Worm (Caenorhabditis elegans) whole organism, mixed stage, embryonic: ENCODE results near the gene H20J04.4.

Experiments
- ceh-83 ChIP-seq: fragments of 200-800 bp; sonication (Bioruptor generic); optimal IDR thresholded peaks from 2 replicates; lab custom pipeline; 2018; ENCODE audit warnings: mild to moderate bottlenecking, missing genetic modification characterization, missing compliant biosample characterization
- lsy-2 ChIP-seq: fragments of 150-350 bp; optimal IDR thresholded peaks from 2 replicates; lab custom pipeline; 2014; ENCODE audit warnings: missing biosample characterization, missing genetic modification characterization
- nhr-76 ChIP-seq: sonication (generic microtip); optimal IDR thresholded peaks from 2 replicates; lab custom pipeline; 2017; ENCODE audit warnings: missing biosample characterization, missing genetic modification characterization

DNA sequence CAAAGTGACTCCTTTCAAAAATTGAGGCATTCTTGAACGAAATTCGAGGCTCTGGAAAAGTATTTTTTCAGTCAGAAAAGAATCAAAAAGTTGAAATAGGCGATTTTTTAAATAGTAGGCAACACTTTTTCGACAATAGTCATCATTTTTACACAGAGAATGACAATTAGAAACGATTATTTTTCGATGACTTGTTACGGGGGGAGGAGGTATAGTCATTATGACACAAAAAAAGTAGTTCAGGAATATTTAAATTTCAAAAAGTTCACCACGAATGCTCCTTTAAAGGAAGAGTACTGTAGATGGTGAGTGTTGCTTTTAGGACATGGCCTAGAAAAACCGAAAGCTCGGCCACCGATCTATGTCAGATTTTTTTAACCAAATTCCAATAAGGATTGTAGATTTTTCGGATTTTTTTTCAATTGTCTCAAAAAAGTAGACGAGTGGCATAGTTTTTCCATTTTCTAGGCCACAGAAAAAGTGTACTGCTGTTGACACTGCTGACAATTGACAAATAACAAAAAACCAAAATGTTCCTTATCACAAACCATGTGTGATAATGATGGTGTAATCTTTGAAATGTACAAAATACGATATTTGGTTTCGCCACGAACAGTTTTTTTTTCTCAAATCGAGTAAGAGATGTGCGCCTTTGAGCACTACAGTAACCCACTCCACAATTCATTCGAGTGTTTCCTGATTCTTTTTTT, 21.7 kb upstream of the H20J04.4 start, which contains the start of gene Y52E8A.3:
- TF ChIP-seq ceh-83 (GFP tag; lab: Kevin White, UChicago) (no peak), lsy-2 (tag; lab: Kevin White, UChicago) (no peak), nhr-76 (tag; lab: Kevin White, UChicago) (no peak)
